Fruit fly (Drosophila melanogaster) whole organism, pupa: ENCODE results near the gene Atg6.

Experiments used
- CG13204 ChIP-seq: fragments of 200-800 bp; sonication (Bioruptor generic); optimal IDR thresholded peaks from 2 replicates; lab custom pipeline; 2018; ENCODE audit warnings: missing biosample characterization, mild to moderate bottlenecking, missing genetic modification characterization, moderate library complexity
- CG17806 ChIP-seq: fragments of 200-800 bp; sonication (Bioruptor generic); optimal IDR thresholded peaks from 2 replicates; lab custom pipeline; 2018; ENCODE audit warnings: missing biosample characterization, mild to moderate bottlenecking, missing genetic modification characterization, moderate library complexity
- CG34367 ChIP-seq: fragments of 200-800 bp; sonication (Bioruptor generic); optimal IDR thresholded peaks from 2 replicates; lab custom pipeline; 2018; ENCODE audit warnings: missing biosample characterization, mild to moderate bottlenecking, missing genetic modification characterization
- CG8159 ChIP-seq: fragments of 200-800 bp; sonication (Bioruptor generic); optimal IDR thresholded peaks from 3 replicates; lab custom pipeline; 2018; ENCODE audit warnings: missing biosample characterization, mild to moderate bottlenecking, missing genetic modification characterization, moderate library complexity
- EcR ChIP-seq: fragments of 200-800 bp; sonication (Bioruptor generic); optimal IDR thresholded peaks from 3 replicates; lab custom pipeline; 2019; ENCODE audit warnings: missing biosample characterization, missing genetic modification characterization, mild to moderate bottlenecking, moderate library complexity, missing genetic modification reagents
- Ets98B ChIP-seq: fragments of 200-800 bp; sonication (Bioruptor generic); IDR thresholded peaks from 2 replicates; pipeline ENCODE4 v1.3.6; 2022; ENCODE audit warnings: missing biosample characterization, missing genetic modification characterization
- Pif1A ChIP-seq: fragments of 200-800 bp; sonication (Bioruptor generic); optimal IDR thresholded peaks from 3 replicates; lab custom pipeline; 2016; ENCODE audit warnings: missing biosample characterization, missing genetic modification characterization
- Pif1B ChIP-seq: fragments of 200-800 bp; sonication (Bioruptor generic); optimal IDR thresholded peaks from 3 replicates; lab custom pipeline; 2016; ENCODE audit warnings: missing biosample characterization, missing genetic modification characterization
- fd96Ca ChIP-seq: fragments of 200-800 bp; sonication (Bioruptor generic); IDR thresholded peaks from 3 replicates; pipeline ENCODE4 v1.3.6; 2022; ENCODE audit warnings: missing biosample characterization, missing genetic modification characterization
- gl ChIP-seq: fragments of 200-800 bp; sonication (Bioruptor generic); optimal IDR thresholded peaks from 2 replicates; lab custom pipeline; 2018; ENCODE audit warnings: missing biosample characterization, mild to moderate bottlenecking, missing genetic modification characterization
- rn ChIP-seq: fragments of 200-800 bp; sonication (Bioruptor generic); IDR thresholded peaks from 2 replicates; pipeline ENCODE4 v1.3.6; 2022; ENCODE audit warnings: missing biosample characterization, missing genetic modification characterization

DNA sequence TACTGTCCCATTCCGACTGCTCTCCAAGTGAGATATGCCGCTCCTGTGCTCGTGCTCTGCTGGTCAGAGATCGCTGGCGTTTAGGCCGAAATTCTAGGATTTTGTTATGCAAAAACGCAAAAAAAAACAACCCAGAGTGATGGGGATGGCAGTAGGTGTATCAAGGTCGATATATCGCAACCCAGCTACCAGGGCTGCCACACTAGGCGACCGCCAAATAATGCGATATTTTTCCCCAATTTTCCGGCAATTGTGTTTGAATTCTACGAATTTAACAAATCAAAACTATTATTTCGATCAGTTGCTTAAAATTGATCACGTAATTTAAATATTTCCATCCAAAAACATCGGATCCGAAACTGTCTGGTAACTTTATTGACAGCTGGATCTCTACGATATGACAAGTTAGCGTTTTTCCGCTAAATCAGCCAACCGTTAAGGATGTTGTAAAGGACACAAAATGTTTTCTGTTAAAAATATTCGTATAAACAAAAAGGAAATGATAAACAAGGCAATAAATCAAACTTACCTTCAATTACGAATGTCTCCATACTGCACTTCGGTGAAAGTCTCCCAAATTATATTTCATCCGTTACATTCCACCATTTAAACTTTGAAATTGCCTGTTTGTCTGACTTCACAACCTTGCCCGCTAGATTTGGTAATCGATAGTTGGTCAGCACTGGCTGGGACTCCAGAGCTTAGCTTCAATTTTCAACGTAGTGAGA lies 12.9 kb downstream of the Atg6 start, which contains the start of gene spas:
- peak; percentile 57 for TF ChIP-seq CG8159 (tag; lab: Kevin White, UChicago)
- no peak for TF ChIP-seq EcR (GFP tag; lab: Kevin White, UChicago)
- TF ChIP-seq fd96Ca (GFP tag; lab: Robert Waterston, UW): peak; percentile 86
- TF ChIP-seq rn (GFP tag; lab: Robert Waterston, UW): no peak
- TF ChIP-seq CG17806 (tag; lab: Kevin White, UChicago): peak; percentile 60
- TF ChIP-seq CG34367 (tag; lab: Kevin White, UChicago): peak; percentile 49
- TF ChIP-seq CG13204 (GFP tag; lab: Kevin White, UChicago): no peak
- no peak for TF ChIP-seq gl
- no peak for TF ChIP-seq Pif1B (GFP tag; lab: Kevin White, UChicago)
- TF ChIP-seq Ets98B (GFP tag; lab: Robert Waterston, UW): peak; percentile 72
- no peak for TF ChIP-seq Pif1A (GFP tag; lab: Kevin White, UChicago)
